Fruit fly (Drosophila melanogaster) whole organism, pupa: ENCODE results near the gene CG42359.

Experiments
- CG10348 ChIP-seq: fragments of 200-800 bp; sonication (Bioruptor generic); IDR thresholded peaks from 2 replicates; pipeline ENCODE4 v1.3.6; 2022; ENCODE audit warnings: missing biosample characterization, missing genetic modification characterization
- CG17806 ChIP-seq: fragments of 200-800 bp; sonication (Bioruptor generic); optimal IDR thresholded peaks from 2 replicates; lab custom pipeline; 2018; ENCODE audit warnings: missing biosample characterization, mild to moderate bottlenecking, missing genetic modification characterization, moderate library complexity
- CG9948 ChIP-seq: fragments of 200-800 bp; sonication (Bioruptor generic); optimal IDR thresholded peaks from 2 replicates; lab custom pipeline; 2018; ENCODE audit warnings: missing biosample characterization, mild to moderate bottlenecking, missing genetic modification characterization, moderate library complexity
- EcR ChIP-seq: fragments of 200-800 bp; sonication (Bioruptor generic); optimal IDR thresholded peaks from 3 replicates; lab custom pipeline; 2019; ENCODE audit warnings: missing biosample characterization, missing genetic modification characterization, mild to moderate bottlenecking, moderate library complexity, missing genetic modification reagents

dm6 chr3R:19157997-19158396, 4.1 kb downstream of the CG42359 start:
- TF ChIP-seq EcR (peak; percentile 55), CG9948 (tag; lab: Kevin White, UChicago) (no peak), CG17806 (tag; lab: Kevin White, UChicago) (no peak), CG10348 (GFP tag; lab: Robert Waterston, UW) (no peak)
